Worm (Caenorhabditis elegans) whole organism, dauer: Measurements from ENCODE around the gene mex-1.

Experiments
- unc-62 ChIP-seq: sonication (generic microtip); optimal IDR thresholded peaks from 2 replicates; lab custom pipeline; 2017; ENCODE audit warnings: missing biosample characterization, missing genetic modification reagents, missing genetic modification characterization

Gene mex-1

DNA sequence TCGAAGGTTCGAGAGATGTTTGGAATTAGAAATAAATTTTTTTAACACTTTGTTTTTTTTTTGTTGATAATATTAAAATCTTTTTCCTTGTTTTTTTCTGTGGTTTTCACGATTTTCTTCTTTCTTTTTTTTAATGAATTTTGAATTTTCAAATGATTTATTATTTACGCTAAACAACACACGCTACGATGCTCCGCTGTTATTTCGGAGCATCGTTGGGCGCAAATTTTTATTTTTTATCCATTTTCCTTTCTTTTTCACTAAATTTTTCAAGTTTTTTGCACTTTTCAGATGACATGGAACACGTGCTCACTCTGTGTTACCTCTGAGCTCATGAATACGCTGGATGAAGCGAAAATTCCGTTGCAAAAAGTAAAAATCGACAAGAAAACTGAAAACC, 6.4 kb upstream of the mex-1 start, which contains the start of the genes W03C9.1 and W03C9.2:
Gene W03C9.1, minus strand, starts transcription at position 46 of the 400 bp plus-strand sequence.
Gene W03C9.2, plus strand, starts transcription at position 286 of the 400 bp plus-strand sequence.
- TF ChIP-seq unc-62 (GFP tag; lab: Kevin White, UChicago): no peak

DNA sequence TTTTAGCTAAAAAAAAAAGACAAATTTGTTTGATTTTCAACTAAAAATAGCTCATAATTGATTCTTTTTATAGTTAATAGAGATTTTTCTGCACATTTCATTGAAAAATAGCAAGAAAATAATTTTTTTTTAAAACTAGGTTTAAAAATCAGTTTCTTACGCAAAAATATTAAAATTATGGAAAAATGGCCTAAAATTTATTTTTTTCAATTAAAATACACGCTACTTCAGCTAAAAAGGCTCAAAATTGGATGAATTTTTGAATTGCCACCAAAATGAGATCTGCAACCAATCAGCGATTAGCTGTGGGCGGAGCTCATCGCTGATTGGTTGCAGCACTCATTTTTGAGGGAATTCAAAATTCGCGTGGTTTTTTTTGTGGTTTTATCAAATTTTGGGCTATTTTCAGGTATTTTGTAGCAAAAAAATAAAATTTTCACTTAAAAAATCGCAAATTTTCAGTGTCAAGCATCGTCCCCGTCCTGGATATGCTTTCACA, 5.3 kb upstream of the mex-1 start:
- TF ChIP-seq unc-62 (GFP tag; lab: Kevin White, UChicago): no peak

DNA sequence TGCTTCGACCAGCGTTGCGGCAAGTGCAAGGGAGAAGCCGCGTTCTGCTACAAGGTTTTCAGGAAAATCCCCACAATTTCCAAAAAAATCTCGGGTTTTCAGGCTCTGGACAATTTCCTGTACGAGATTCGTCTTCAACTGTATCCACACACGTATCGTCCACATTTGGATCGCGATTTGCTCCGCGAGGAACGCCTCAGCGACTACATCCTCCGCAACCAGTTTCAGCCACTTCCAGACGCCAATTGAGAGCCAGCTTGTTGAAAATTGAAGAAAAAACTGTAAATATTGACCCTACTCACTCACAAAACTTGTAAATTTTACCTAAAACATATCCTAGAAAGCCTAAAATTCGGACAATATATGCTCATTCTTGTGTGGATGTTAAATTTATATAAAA, 3.6 kb upstream of the mex-1 start:
- TF ChIP-seq unc-62 (GFP tag; lab: Kevin White, UChicago): no peak

DNA sequence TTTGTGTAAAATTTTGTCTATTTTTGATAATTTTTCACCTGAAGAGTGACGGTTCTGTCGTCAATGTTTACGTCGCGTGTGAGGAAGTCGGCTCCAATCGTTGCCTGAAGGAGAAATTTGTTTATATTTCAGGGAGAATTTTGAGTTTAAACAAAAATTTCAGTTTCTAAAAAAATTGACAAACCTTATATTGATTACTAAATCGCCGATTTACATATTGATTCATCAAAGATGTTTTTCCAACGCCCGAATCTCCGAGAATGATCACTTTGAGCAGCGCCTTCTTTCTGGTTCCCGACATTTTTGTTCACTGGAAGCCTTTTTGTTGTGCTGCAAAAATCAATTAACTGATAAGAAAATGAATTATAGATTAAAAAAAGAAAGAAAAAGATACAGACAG, 1.8 kb upstream of the mex-1 start, which contains the start of gene rab-7:
Gene rab-7, minus strand, starts transcription at position 330 of the 400 bp plus-strand sequence.
- TF ChIP-seq unc-62 (GFP tag; lab: Kevin White, UChicago): no peak

DNA sequence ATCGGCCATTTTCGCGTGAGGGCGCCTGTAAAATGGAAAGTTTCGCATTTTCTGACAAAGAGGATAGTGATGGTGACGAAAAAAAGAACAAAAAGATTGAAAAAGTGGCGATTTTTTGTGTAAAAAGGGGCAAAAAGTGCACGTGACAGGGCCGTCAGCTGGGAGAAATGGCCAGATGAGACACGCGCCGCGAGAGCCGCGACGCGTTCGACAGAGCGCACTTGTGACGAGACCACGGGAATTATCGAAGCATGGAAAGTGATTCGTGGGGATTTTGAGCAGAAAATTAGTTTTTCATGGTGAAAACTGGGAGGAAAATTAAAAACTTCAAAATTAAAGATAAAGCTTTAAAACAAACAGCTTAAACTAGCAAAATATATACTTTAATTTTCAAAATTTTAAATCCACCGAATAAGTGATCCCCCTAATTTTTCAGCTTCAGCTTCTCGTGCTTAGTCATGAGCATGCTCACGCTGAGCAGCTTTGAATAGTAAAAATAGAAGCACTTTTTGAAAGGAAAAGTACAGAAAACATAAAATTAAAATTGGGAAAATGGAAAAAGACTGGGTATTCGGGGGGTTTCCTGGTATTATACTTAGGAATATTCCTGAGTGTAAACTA, 820 bp upstream of the mex-1 start, which contains the start of gene W03C9.5:
Gene W03C9.5, minus strand, starts transcription at position 38 of the 621 bp plus-strand sequence.
- TF ChIP-seq unc-62 (GFP tag; lab: Kevin White, UChicago): no peak

DNA sequence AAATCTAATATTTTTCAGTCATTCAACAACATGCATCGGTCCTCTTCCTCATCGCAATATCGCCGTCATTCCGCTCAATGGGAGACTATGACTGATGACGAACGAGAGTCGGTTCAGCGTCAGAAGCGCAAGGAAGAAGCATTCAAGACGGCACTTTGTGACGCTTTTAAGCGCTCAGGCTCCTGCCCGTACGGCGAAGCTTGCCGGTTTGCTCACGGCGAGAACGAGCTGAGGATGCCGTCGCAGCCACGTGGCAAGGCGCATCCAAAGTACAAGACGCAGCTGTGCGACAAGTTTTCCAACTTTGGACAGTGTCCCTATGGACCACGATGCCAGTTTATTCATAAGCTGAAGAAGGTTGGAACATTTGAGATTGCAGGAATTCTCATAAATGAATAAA, 596 bp downstream of the mex-1 start:
- TF ChIP-seq unc-62 (GFP tag; lab: Kevin White, UChicago): no peak

DNA sequence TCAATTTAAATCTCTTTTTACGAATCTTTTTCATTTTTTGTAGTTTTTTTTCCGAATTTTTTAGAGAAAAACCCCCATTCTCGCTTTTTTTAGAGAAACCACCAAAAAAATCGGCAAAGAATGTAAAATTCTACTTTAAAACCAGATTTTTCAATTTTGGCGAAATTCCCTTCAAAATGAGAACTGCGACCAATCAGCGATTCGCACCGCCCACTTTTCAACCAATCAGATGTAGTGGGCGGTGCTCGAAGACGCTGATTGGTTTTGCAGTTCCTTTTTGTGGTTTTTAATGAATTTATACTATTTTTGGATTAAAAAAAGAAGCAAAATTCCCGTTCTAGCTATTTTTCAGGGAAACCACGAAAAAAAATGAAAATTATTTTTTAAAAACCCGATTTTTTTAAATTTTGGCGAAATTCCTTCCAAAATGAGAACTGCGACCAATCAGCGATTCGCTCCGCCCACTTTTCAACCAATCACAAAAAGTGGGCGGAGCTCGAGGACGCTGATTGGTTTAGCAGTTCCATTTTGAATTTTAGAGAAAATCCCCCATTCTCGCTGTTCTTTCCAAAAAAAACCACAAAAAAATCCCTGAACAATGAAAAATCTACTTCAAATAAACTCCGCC, 2.7 kb downstream of the mex-1 start:
- TF ChIP-seq unc-62 (GFP tag; lab: Kevin White, UChicago): no peak

DNA sequence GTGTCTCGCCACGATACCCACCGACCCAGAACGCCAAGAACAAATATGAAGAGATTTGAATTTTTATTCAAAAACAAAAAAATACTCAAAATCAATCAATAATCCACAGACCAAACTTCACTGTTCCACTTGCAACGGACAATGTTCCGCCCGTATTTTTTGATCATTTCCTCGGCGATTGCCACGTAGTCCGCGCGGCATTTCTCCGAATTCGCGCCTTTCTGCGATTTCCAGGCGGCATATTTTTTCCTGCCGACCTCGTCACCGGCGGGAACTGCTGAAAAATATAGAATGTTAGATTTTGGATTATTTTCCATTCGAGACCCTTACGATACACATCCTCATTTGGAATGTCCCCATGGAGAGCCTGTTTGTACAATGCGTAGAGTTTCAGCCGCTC, 3.8 kb downstream of the mex-1 start:
- no peak for TF ChIP-seq unc-62 (GFP tag; lab: Kevin White, UChicago)

DNA sequence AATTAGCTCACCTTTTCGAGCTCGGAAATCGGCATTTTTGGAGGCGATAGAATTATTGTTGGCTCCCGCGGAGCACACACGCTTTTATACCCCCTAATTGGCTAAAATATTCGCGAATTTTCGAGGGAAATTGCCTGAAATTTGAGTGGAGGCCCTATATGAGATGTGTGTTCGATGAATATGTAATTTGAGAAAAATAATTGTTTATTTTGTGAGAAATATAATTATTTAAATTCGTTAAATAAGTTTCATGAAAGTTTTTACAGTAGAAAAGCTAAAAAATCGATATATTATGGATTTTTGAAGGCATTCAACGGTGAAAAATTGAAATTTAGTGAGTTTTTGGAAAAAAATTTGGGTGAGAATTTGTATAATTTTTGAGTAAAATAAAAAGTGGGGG, 5.2 kb downstream of the mex-1 start, which contains the start of gene acbp-6:
Gene acbp-6, minus strand, starts transcription at position 101 of the 400 bp plus-strand sequence.
- TF ChIP-seq unc-62 (GFP tag; lab: Kevin White, UChicago): no peak

DNA sequence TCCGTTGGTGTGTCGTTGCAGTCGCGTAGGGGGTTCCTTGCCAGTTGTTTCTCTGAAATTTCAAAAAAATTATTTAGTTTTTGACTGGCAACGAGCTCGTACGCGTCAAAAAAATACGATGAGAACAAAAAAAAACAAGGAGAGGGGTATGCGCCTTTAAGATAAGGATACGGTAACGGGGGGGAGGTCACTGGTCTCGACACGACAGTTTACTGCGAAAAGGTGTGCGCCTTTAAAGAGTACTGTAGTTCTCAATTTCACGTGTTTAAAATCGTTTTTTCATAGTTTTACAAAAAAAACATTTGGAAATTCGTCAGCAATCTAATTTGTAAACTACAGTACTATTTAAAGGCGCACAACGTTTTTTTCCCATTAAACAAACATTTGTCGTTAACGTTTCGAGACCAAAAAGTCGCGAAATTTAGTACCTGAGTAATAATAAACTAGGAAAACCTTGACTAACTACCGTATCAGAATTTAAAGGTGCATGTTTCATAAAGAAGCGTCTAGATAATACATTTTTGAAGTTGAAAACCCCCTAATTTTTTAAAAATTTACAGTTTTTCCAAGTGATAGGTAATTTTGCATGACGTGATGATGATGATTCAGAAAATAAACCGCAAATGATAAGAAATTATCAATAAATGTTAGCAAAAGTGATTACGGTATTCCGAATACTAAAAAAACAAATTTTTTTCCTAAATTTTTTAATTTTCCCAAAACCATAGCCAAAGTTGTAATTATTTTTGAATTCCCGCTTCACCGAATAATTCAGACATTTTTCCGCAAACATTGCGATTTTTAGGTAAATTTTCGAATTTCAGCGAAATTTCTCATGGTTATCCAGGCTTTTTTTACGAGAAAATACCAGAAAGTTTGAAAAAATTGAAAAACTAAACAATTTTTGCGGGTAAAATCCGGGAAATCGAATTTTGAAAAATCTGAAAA, 5.9 kb downstream of the mex-1 start:
- TF ChIP-seq unc-62 (GFP tag; lab: Kevin White, UChicago): no peak

DNA sequence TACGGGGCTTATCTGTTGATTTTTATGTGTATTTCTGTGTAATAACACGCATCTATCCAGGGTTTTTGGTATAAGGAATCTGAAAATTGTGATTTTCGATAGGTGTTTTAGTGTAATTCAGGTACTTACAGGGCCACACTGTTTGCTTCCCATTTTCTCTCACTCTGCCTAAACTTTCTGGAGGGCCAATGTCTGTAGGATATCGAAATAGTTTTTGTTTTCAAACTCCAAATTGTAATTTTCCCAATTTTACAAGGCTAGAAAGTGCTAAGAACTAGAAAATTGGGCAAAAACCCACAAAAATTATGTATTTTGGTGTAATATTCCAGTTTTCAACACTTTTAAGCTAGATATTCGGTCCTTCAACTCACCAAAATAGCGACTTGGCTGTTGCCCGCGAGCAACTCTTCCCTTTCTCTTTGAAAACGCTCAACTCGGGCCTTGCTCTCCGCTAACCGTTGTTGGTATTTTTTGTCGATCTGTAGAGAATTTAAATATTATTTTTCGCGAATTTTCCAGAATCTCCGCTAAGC, 8.4 kb downstream of the mex-1 start:
- no peak for TF ChIP-seq unc-62 (GFP tag; lab: Kevin White, UChicago)

DNA sequence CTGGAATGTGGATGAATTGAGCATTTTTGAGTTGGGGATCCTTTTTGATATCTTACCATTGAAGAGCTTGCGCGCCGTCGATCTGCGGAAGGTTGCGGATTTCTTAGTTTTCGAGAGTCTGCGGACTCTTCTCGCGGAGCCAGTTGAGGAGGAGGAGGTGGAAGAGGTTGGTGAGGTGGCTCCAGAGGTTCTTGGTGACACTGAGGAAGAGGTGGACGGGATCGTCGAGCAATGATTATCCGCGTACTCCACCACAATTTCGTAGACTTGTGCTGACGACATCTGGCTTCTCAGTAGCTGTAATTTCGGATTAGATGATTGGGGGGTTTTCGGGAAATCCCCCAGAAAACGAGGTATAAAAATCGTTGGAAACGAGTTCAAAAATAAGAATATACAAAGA, 8.9 kb downstream of the mex-1 start, which contains the start of gene Y17G7B.21:
Gene Y17G7B.21, minus strand, starts transcription at position 299 of the 400 bp plus-strand sequence.
- no peak for TF ChIP-seq unc-62 (GFP tag; lab: Kevin White, UChicago)

DNA sequence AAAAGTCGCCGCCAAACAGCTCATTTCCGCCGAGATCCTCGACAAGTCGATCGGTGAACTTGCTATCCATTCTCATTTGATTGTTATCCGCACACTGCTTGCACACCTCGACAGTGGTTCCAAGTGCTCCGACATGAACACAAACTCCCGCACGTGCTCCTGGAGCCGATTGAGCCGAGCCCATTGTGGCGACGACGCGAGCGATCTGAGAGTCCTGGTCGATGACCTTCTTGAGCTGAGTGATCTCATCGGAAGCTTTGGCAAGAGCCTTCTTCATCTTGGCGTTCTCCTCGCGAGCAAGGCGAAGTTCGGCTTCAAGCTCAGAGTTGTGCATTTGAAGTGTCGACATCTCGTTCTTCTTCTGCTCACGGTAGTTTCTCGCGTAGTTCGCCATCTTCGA, 10.0 kb downstream of the mex-1 start:
- no peak for TF ChIP-seq unc-62 (GFP tag; lab: Kevin White, UChicago)

DNA sequence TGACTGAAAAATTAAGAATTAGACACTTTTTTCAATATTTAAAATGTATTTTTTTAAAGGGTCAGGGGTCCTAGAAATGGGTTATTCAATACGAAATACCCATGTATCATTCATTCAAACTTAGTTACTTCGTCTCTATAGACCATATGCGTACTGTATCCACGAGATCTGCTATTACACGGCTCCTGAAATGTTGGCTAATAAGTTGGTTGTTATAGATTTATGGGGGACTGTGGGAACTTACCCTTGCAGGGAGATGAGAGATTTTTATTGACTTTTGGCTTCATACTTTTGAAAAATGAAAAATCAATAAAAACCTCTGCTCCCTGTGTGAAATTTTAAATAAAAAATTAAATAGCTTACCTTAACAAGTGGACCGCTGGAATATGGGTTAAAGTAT, 10.5 kb downstream of the mex-1 start:
- no peak for TF ChIP-seq unc-62 (GFP tag; lab: Kevin White, UChicago)

DNA sequence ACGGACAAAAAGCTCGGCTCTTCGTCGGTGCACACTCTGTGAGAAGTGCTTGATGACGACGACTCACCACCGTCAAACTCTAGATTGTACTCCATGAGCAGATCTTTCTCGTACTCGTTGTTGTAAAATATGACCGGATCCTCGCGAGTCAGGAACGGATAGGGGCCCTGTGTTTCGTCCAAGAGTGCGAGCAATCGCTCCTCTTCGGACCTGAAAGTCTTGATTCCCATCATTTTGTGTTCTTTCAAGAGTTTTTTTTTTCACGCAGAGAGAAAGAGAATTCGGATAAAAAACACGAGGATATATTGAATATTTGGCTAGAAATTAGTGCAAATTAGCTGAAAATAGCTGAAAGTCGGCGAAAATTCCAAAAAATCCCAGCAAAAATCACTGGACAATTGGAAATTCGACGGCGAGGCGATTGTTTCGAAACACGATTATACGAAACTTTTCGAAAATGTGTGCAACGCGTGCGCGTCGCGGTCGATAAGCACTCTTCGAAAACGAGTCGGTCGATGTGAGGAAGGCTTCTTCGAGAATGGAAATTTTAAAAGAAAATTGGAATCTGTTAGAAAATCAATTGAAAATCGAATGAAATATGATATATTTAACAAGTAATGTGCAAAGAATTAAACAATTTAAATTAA, 11.1 kb downstream of the mex-1 start, which contains the start of the genes ash-2 and Y17G7B.20:
Gene ash-2, plus strand, starts transcription at position 390 of the 647 bp plus-strand sequence.
Gene Y17G7B.20, minus strand, starts transcription at position 396 of the 647 bp plus-strand sequence.
- TF ChIP-seq unc-62 (GFP tag; lab: Kevin White, UChicago): no peak
